Worm (Caenorhabditis elegans): ENCODE measurements around the gene C42C1.9.

DNA sequence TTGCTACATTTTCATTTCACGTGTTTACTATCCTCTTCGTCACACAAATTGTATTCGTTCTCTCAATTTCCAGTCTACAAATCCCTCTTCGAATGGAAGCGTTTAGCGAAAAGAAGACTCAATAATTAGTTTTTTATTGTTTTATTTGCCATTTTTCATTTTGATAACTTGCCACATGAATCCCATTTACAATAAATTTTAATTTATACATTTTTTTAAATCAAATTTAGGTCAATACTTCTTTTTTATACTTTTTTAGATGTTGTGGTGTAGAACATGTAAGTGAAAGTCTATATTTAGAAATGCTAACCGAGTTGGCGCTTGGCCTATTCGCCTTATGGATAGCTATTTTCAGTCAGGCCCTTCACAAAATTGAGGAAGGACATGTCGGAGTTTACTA is 1.6 kb upstream of the C42C1.9 start, which contains the start of gene erl-1:
- no peak for TF ChIP-seq dao-5 (tag; optimal IDR thresholded peaks at IDR 0.05)
- no peak for TF ChIP-seq W03F9.2 (tag; optimal IDR thresholded peaks at IDR 0.05)

Measured in whole organism, L4/young adult.